Fruit fly (Drosophila melanogaster) whole organism, wandering third instar larva: Measurements from ENCODE around the gene Sfp35C.

Experiments
- Abd-B ChIP-seq: fragments of >200 bp; optimal IDR thresholded peaks from 2 replicates; lab custom pipeline; 2017; ENCODE audit warnings: missing biosample characterization, missing genetic modification characterization
- CG32264 ChIP-seq: fragments of 200-800 bp; sonication (Bioruptor generic); optimal IDR thresholded peaks from 2 replicates; lab custom pipeline; 2016; ENCODE audit warnings: missing biosample characterization, missing genetic modification characterization
- CrebA ChIP-seq: fragments of 200-800 bp; sonication (Bioruptor generic); optimal IDR thresholded peaks from 2 replicates; lab custom pipeline; 2016; ENCODE audit warnings: missing biosample characterization, mild to moderate bottlenecking, missing genetic modification characterization, borderline replicate concordance
- Dfd ChIP-seq: fragments of >200 bp; optimal IDR thresholded peaks from 2 replicates; lab custom pipeline; 2017; ENCODE audit warnings: missing biosample characterization, missing genetic modification characterization
- Dif ChIP-seq: fragments of 200-275, 200-300 bp; sonication (Bioruptor generic); optimal IDR thresholded peaks from 2 replicates; lab custom pipeline; 2018; ENCODE audit warnings: missing biosample characterization, missing genetic modification characterization; ENCODE audit not compliant: partially characterized antibody
- GATAd ChIP-seq: sonication (Bioruptor generic); optimal IDR thresholded peaks from 2 replicates; lab custom pipeline; 2016; ENCODE audit warnings: missing biosample characterization, missing genetic modification characterization
- HLH106 ChIP-seq: fragments of 200-800 bp; optimal IDR thresholded peaks from 3 replicates; lab custom pipeline; 2019; ENCODE audit warnings: missing biosample characterization, mild to moderate bottlenecking, missing genetic modification characterization, moderate library complexity
- Hnf4 ChIP-seq: fragments of 200-800 bp; sonication (Bioruptor generic); optimal IDR thresholded peaks from 2 replicates; lab custom pipeline; 2016; ENCODE audit warnings: missing biosample characterization, mild to moderate bottlenecking, missing genetic modification characterization
- Hr78 ChIP-seq: fragments of >200 bp; optimal IDR thresholded peaks from 2 replicates; lab custom pipeline; 2017; ENCODE audit warnings: missing biosample characterization, missing genetic modification characterization
- Hr83 ChIP-seq: fragments of 200-300 bp; sonication (Bioruptor generic); optimal IDR thresholded peaks from 2 replicates; lab custom pipeline; 2016; ENCODE audit warnings: missing biosample characterization, mild to moderate bottlenecking, missing genetic modification characterization, moderate library complexity; ENCODE audit not compliant: poor library complexity, severe bottlenecking
- Jra ChIP-seq: sonication (Bioruptor generic); optimal IDR thresholded peaks from 2 replicates; lab custom pipeline; 2016; ENCODE audit warnings: missing biosample characterization, missing genetic modification characterization
- Mio ChIP-seq: sonication (Bioruptor generic); optimal IDR thresholded peaks from 2 replicates; lab custom pipeline; 2016; ENCODE audit warnings: missing biosample characterization, missing genetic modification characterization
- Myc ChIP-seq: fragments of >200 bp; optimal IDR thresholded peaks from 2 replicates; lab custom pipeline; 2017
- N ChIP-seq: fragments of >200 bp; optimal IDR thresholded peaks from 2 replicates; lab custom pipeline; 2018; ENCODE audit warnings: missing biosample characterization, missing external identifiers, missing genetic modification characterization
- Rel ChIP-seq, 2 experiments: fragments of 200-800 bp; sonication (Bioruptor generic) in 1 of 2; optimal IDR thresholded peaks; 2 replicates in 1 of 2; 3 replicates in 1 of 2; lab custom pipeline; 2016 to 2019; ENCODE audit warnings: mild to moderate bottlenecking in 2 of 2, missing biosample characterization in 2 of 2, missing genetic modification characterization in 2 of 2, moderate library complexity in 1 of 2
- Sp1 ChIP-seq: fragments of 200-800 bp; sonication (Bioruptor generic); optimal IDR thresholded peaks from 3 replicates; lab custom pipeline; 2019; ENCODE audit warnings: missing biosample characterization, mild to moderate bottlenecking, missing genetic modification characterization, moderate library complexity
- Vsx2 ChIP-seq: fragments of 200-300, 225-300 bp; sonication (Bioruptor generic); optimal IDR thresholded peaks from 2 replicates; lab custom pipeline; 2018; ENCODE audit warnings: missing biosample characterization, missing genetic modification characterization; ENCODE audit not compliant: partially characterized antibody
- br ChIP-seq: fragments of 200-800 bp; sonication (Bioruptor generic); optimal IDR thresholded peaks from 2 replicates; lab custom pipeline; 2016; ENCODE audit warnings: missing biosample characterization, missing genetic modification characterization
- brk ChIP-seq: fragments of 200-800 bp; sonication (Bioruptor generic); optimal IDR thresholded peaks from 2 replicates; lab custom pipeline; 2016; ENCODE audit warnings: missing biosample characterization, mild to moderate bottlenecking, missing genetic modification characterization
- dl ChIP-seq, 2 experiments: fragments of 175-275, 200-275 bp in 1 of 2; fragments of 200-275 bp in 1 of 2; sonication (Bioruptor generic); optimal IDR thresholded peaks; lab custom pipeline; 2018; ENCODE audit warnings: mild to moderate bottlenecking in 2 of 2, missing biosample characterization in 2 of 2, missing genetic modification characterization in 2 of 2, moderate library complexity in 2 of 2; ENCODE audit not compliant: partially characterized antibody in 2 of 2, insufficient read depth in 1 of 2
- dmrt93B ChIP-seq: fragments of 200-800 bp; sonication (Bioruptor generic); optimal IDR thresholded peaks from 2 replicates; lab custom pipeline; 2018; ENCODE audit warnings: missing biosample characterization, mild to moderate bottlenecking, missing genetic modification characterization
- dsf ChIP-seq: sonication (Bioruptor generic); optimal IDR thresholded peaks from 2 replicates; lab custom pipeline; 2016; ENCODE audit warnings: missing biosample characterization, missing genetic modification characterization, borderline replicate concordance
- ey ChIP-seq: fragments of 200-800 bp; sonication (Bioruptor generic); optimal IDR thresholded peaks from 2 replicates; lab custom pipeline; 2016; ENCODE audit warnings: missing biosample characterization, missing genetic modification characterization
- foxo ChIP-seq, 2 experiments: fragments of 200-800 bp; sonication (Bioruptor generic); optimal IDR thresholded peaks; 2 replicates in 1 of 2; 3 replicates in 1 of 2; lab custom pipeline; 2016 to 2017; ENCODE audit warnings: missing biosample characterization in 2 of 2, missing genetic modification characterization in 2 of 2
- fru ChIP-seq: fragments of 200-800 bp; sonication (Bioruptor generic); optimal IDR thresholded peaks from 3 replicates; lab custom pipeline; 2016; ENCODE audit warnings: missing biosample characterization, mild to moderate bottlenecking, missing genetic modification characterization
- h ChIP-seq: fragments of 200-800 bp; sonication (Bioruptor generic); optimal IDR thresholded peaks from 3 replicates; lab custom pipeline; 2016; ENCODE audit warnings: missing biosample characterization, mild to moderate bottlenecking, missing genetic modification characterization
- pan ChIP-seq: fragments of >200 bp; optimal IDR thresholded peaks from 2 replicates; lab custom pipeline; 2017
- psq ChIP-seq: fragments of 200-800 bp; sonication (Bioruptor generic); optimal IDR thresholded peaks from 3 replicates; lab custom pipeline; 2017; ENCODE audit warnings: missing biosample characterization, mild to moderate bottlenecking, missing genetic modification characterization, moderate library complexity
- rgr ChIP-seq: fragments of 200-800 bp; sonication (Bioruptor generic); optimal IDR thresholded peaks from 3 replicates; lab custom pipeline; 2016; ENCODE audit warnings: missing biosample characterization, mild to moderate bottlenecking, missing genetic modification characterization
- sage ChIP-seq: fragments of 200-800 bp; sonication (Bioruptor generic); optimal IDR thresholded peaks from 2 replicates; lab custom pipeline; 2016; ENCODE audit warnings: missing biosample characterization, mild to moderate bottlenecking, missing genetic modification characterization
- sv ChIP-seq: fragments of 200-800 bp; sonication (Bioruptor generic); optimal IDR thresholded peaks from 3 replicates; lab custom pipeline; 2016; ENCODE audit warnings: missing biosample characterization, missing genetic modification characterization
- usp ChIP-seq: fragments of >200 bp; optimal IDR thresholded peaks from 2 replicates; lab custom pipeline; 2017; ENCODE audit warnings: missing biosample characterization, missing genetic modification characterization
- woc ChIP-seq: sonication (Bioruptor generic); optimal IDR thresholded peaks from 2 replicates; lab custom pipeline; 2016; ENCODE audit warnings: missing biosample characterization, mild to moderate bottlenecking, missing genetic modification characterization

Gene Sfp35C

dm6 chr2L:15243413-15243812 is 41.5 kb upstream of the Sfp35C start:
- TF ChIP-seq Dfd (peak; percentile 83), dl (GFP tag; optimal IDR thresholded peaks at IDR 0.05; lab: Kevin White, UChicago; ENCODE audit: insufficient read depth in 1 of 2, partially characterized antibody in 2 of 2) (no peak), h (GFP tag; lab: Kevin White, UChicago) (no peak), Vsx2 (GFP tag; lab: Kevin White, UChicago) (no peak), Myc (lab: Kevin White, UChicago) (no peak), ey (GFP tag; lab: Kevin White, UChicago) (no peak), foxo (GFP tag; optimal IDR thresholded peaks at IDR 0.05; lab: Kevin White, UChicago) (no peak)
- TF ChIP-seq, all 38 proteins: peak for 1

- TF ChIP-seq h (GFP tag; lab: Kevin White, UChicago) (no peak), rgr (no peak), HLH106 (tag; lab: Kevin White, UChicago) (no peak), fru (GFP tag; lab: Kevin White, UChicago) (no peak), N (GFP tag; lab: Kevin White, UChicago) (no peak), woc (GFP tag; lab: Kevin White, UChicago) (no peak), dl (GFP tag; optimal IDR thresholded peaks at IDR 0.05; lab: Kevin White, UChicago; ENCODE audit: insufficient read depth in 1 of 2, partially characterized antibody in 2 of 2) (no peak), Hr83 (GFP tag; lab: Kevin White, UChicago) (no peak), Mio (GFP tag; lab: Kevin White, UChicago) (no peak), Hr78 (no peak), Rel (GFP tag; optimal IDR thresholded peaks at IDR 0.05; lab: Kevin White, UChicago) (no peak), Rel (tag; optimal IDR thresholded peaks at IDR 0.05; lab: Kevin White, UChicago) (no peak), GATAd (no peak), CrebA (GFP tag; lab: Kevin White, UChicago) (no peak), br (GFP tag; lab: Kevin White, UChicago) (no peak), Hnf4 (GFP tag; lab: Kevin White, UChicago) (no peak), Dfd (no peak), Jra (GFP tag; lab: Kevin White, UChicago) (no peak), Vsx2 (GFP tag; lab: Kevin White, UChicago) (no peak), ey (GFP tag; lab: Kevin White, UChicago) (no peak), Myc (lab: Kevin White, UChicago) (no peak)
These were observed 13.0 kb upstream of the Sfp35C start, which contains the start of gene CG43230 for dm6 chr2L:15214922-15215321. TSS of gene CG43230 (plus strand) at chr2L:15215222.

- TF ChIP-seq Myc (lab: Kevin White, UChicago): no peak
- no peak for TF ChIP-seq dl (GFP tag; optimal IDR thresholded peaks at IDR 0.05; lab: Kevin White, UChicago; ENCODE audit: insufficient read depth in 1 of 2, partially characterized antibody in 2 of 2)
- no peak for TF ChIP-seq HLH106 (tag; lab: Kevin White, UChicago)
- no peak for TF ChIP-seq h (GFP tag; lab: Kevin White, UChicago)
- TF ChIP-seq dmrt93B: peak; percentile 9
- TF ChIP-seq fru (GFP tag; lab: Kevin White, UChicago): no peak
- TF ChIP-seq psq (GFP tag; lab: Kevin White, UChicago): peak; percentile 5
- no peak for TF ChIP-seq usp
- no peak for TF ChIP-seq sage (GFP tag; lab: Kevin White, UChicago)
- TF ChIP-seq Mio (GFP tag; lab: Kevin White, UChicago): no peak
- TF ChIP-seq brk (GFP tag; lab: Kevin White, UChicago): no peak
- TF ChIP-seq woc (GFP tag; lab: Kevin White, UChicago): no peak
- TF ChIP-seq Jra (GFP tag; lab: Kevin White, UChicago): no peak
- TF ChIP-seq foxo (GFP tag; optimal IDR thresholded peaks at IDR 0.05; lab: Kevin White, UChicago): peak in 1 of 2 experiments; percentile 8
- no peak for TF ChIP-seq ey (GFP tag; lab: Kevin White, UChicago)
- no peak for TF ChIP-seq Sp1 (GFP tag; lab: Kevin White, UChicago)
- TF ChIP-seq rgr: no peak
- TF ChIP-seq Vsx2 (GFP tag; lab: Kevin White, UChicago): no peak
These were observed 9.6 kb upstream of the Sfp35C start for dm6 chr2L:15211489-15211888.

DNA sequence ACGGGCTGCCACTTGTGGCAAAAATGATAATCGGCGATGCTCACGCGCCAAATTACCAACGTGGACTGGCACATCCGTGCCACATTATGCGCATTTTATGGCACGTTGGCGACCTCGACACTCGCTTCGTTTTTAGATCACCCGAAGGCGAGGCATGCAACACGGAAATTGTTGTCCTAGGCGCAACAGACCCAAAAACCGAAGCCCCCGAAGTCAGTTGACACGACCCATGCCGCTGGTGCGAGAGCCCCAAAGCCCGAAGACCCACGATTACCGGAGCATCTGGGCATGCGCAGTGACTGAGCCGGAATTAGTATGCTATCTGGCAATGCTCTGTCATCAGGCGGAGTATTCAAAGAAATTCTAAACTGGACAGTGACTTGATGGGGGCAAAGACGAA is 1.5 kb downstream of the Sfp35C start, which contains the start of gene CG4168:
Gene CG4168 (minus strand): TSS at position 51 of the 400 bp plus-strand sequence.
- TF ChIP-seq Dfd (no peak), Rel (GFP tag; optimal IDR thresholded peaks at IDR 0.05; lab: Kevin White, UChicago) (no peak), Rel (tag; optimal IDR thresholded peaks at IDR 0.05; lab: Kevin White, UChicago) (no peak)
- TF ChIP-seq, all 38 proteins: peak for 0

DNA sequence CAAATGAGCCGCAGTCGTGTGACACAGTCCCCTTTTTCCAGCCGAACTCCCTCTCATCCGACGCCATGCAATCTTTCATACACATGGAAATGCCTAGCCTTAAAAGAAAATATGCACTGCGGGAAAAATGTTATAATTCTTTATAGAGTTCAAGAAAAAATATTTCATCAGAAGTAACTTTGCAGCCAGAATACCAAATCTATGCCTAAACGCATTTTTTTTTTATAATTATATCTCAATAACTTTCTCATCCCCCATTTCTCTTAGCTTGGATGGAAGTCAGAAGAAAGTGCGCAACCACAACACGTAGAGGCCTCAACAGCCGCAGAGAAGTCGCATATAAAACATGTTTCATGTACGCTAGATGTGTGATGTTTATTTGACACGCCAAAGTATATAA is 22.9 kb downstream of the Sfp35C start:
- TF ChIP-seq sv (GFP tag; lab: Kevin White, UChicago) (no peak), Dfd (no peak), Dif (GFP tag; lab: Kevin White, UChicago) (no peak), N (GFP tag; lab: Kevin White, UChicago) (no peak), dsf (no peak), dmrt93B (no peak), dl (GFP tag; optimal IDR thresholded peaks at IDR 0.05; lab: Kevin White, UChicago; ENCODE audit: insufficient read depth in 1 of 2, partially characterized antibody in 2 of 2) (no peak), CrebA (GFP tag; lab: Kevin White, UChicago) (no peak), psq (GFP tag; lab: Kevin White, UChicago) (no peak), pan (lab: Kevin White, UChicago) (no peak), CG32264 (GFP tag; lab: Kevin White, UChicago) (no peak), sage (GFP tag; lab: Kevin White, UChicago) (no peak), foxo (GFP tag; optimal IDR thresholded peaks at IDR 0.05; lab: Kevin White, UChicago) (no peak), usp (no peak), Rel (GFP tag; optimal IDR thresholded peaks at IDR 0.05; lab: Kevin White, UChicago) (no peak), Rel (tag; optimal IDR thresholded peaks at IDR 0.05; lab: Kevin White, UChicago) (no peak), Abd-B (GFP tag; lab: Kevin White, UChicago) (no peak)
